Fruit fly (Drosophila melanogaster): ENCODE measurements around the gene CG6073.

CG6073 gene

dm6 chr3R:26188708-26189107, at the start of gene CG6073:
Gene CG6073, minus strand, starts transcription at chr3R:26188807.
- TF ChIP-seq CG8944 (GFP tag; optimal IDR thresholded peaks at IDR 0.05) (peak; percentile 25), HLHmδ (GFP tag; optimal IDR thresholded peaks at IDR 0.05) (no peak), tll (GFP tag; optimal IDR thresholded peaks at IDR 0.05) (no peak), CG14014 (GFP tag; IDR thresholded peaks at IDR 0.05) (peak; percentile 48; the same call in 1 of the 2 replicates), ken (GFP tag; IDR thresholded peaks at IDR 0.05) (no peak), Atf6 (GFP tag; IDR thresholded peaks at IDR 0.05) (no peak), unpg (GFP tag; optimal IDR thresholded peaks at IDR 0.05) (peak; percentile 35), CG4424 (GFP tag; optimal IDR thresholded peaks at IDR 0.05) (peak; percentile 31), CG2875 (GFP tag; optimal IDR thresholded peaks at IDR 0.05) (no peak), corto (GFP tag; optimal IDR thresholded peaks at IDR 0.05) (no peak), Mad (GFP tag; optimal IDR thresholded peaks at IDR 0.05) (peak; percentile 60), CG6254 (GFP tag; optimal IDR thresholded peaks at IDR 0.05) (no peak), sima (GFP tag; optimal IDR thresholded peaks at IDR 0.05) (no peak), kay (GFP tag; optimal IDR thresholded peaks at IDR 0.05) (peak; percentile 37), Opbp (GFP tag; IDR thresholded peaks at IDR 0.05; ENCODE audit: partially characterized antibody) (peak; percentile 80), Hmr (GFP tag; optimal IDR thresholded peaks at IDR 0.05) (peak; percentile 84), Ssrp (tag; optimal IDR thresholded peaks at IDR 0.05) (no peak), CG16863 (GFP tag; optimal IDR thresholded peaks at IDR 0.05) (no peak), CG14860 (GFP tag; IDR thresholded peaks at IDR 0.05; ENCODE audit: partially characterized antibody) (no peak), trem (tag; optimal IDR thresholded peaks at IDR 0.05) (no peak), usp (GFP tag; optimal IDR thresholded peaks at IDR 0.05) (no peak), croc (GFP tag; conservative IDR thresholded peaks at IDR 0.05) (no peak), vnd (GFP tag; IDR thresholded peaks at IDR 0.05; ENCODE audit: partially characterized antibody) (no peak), mirr (GFP tag; optimal IDR thresholded peaks at IDR 0.05) (peak; percentile 24), Bteb2 (GFP tag; optimal IDR thresholded peaks at IDR 0.05) (peak; percentile 4), CG8089 (GFP tag; optimal IDR thresholded peaks at IDR 0.05) (no peak), onecut (GFP tag; IDR thresholded peaks at IDR 0.05) (0 out of 2 replicates have a peak, but pooled peaks have one; percentile 6), Fer1 (GFP tag; optimal IDR thresholded peaks at IDR 0.05) (no peak), Drgx (GFP tag; IDR thresholded peaks at IDR 0.05) (0 out of 2 replicates have a peak, but pooled peaks have one; percentile 23), CG3163 (GFP tag; optimal IDR thresholded peaks at IDR 0.05) (peak; percentile 46), Dek (tag; optimal IDR thresholded peaks at IDR 0.05) (peak; percentile 73), salm (tag; optimal IDR thresholded peaks at IDR 0.05) (no peak), lbe (GFP tag; optimal IDR thresholded peaks at IDR 0.05) (no peak), CG15011 (GFP tag; optimal IDR thresholded peaks at IDR 0.05) (no peak), HmgD (GFP tag; optimal IDR thresholded peaks at IDR 0.05) (peak; percentile 88), CG13287 (GFP tag; IDR thresholded peaks at IDR 0.05; ENCODE audit: partially characterized antibody) (peak; percentile 69), ftz-f1 (GFP tag; optimal IDR thresholded peaks at IDR 0.05) (no peak), CG7928 (GFP tag; optimal IDR thresholded peaks at IDR 0.05) (peak; percentile 36), maf-S (GFP tag; optimal IDR thresholded peaks at IDR 0.05) (peak; percentile 40), Lhr (GFP tag; optimal IDR thresholded peaks at IDR 0.05) (peak; percentile 98), CG14965 (GFP tag; optimal IDR thresholded peaks at IDR 0.05; ENCODE audit: borderline replicate concordance) (peak; percentile 8), Eip74EF (GFP tag; optimal IDR thresholded peaks at IDR 0.05) (no peak), CG16815 (GFP tag; optimal IDR thresholded peaks at IDR 0.05) (no peak), TFAM (GFP tag; optimal IDR thresholded peaks at IDR 0.05) (no peak), gro (GFP tag; optimal IDR thresholded peaks at IDR 0.05) (peak; percentile 80), CG4730 (GFP tag; IDR thresholded peaks at IDR 0.05) (no peak), Sin3A (optimal IDR thresholded peaks at IDR 0.05) (peak; percentile 85), GATAe (GFP tag; conservative IDR thresholded peaks at IDR 0.05) (no peak), Xrp1 (GFP tag; IDR thresholded peaks at IDR 0.05) (peak; percentile 35; the same call in 1 of the 2 replicates), crc (GFP tag; optimal IDR thresholded peaks at IDR 0.05) (no peak), CoRest (tag; optimal IDR thresholded peaks at IDR 0.05) (peak; percentile 73)
